Fruit fly (Drosophila melanogaster): ENCODE data around the gene CG6026.

Gene CG6026

dm6 chr3R:19014027-19014426, 19.3 kb upstream of the CG6026 start:
- no peak for TF ChIP-seq CG12104 (GFP tag; optimal IDR thresholded peaks at IDR 0.05)
- TF ChIP-seq Eip74EF (GFP tag; optimal IDR thresholded peaks at IDR 0.05) = no peak
- no peak for TF ChIP-seq slbo (GFP tag; IDR thresholded peaks at IDR 0.05)
- TF ChIP-seq otp (GFP tag; IDR thresholded peaks at IDR 0.05) = no peak
- peak; percentile 27 for TF ChIP-seq HLHmδ (GFP tag; optimal IDR thresholded peaks at IDR 0.05)
- no peak for TF ChIP-seq odd (GFP tag; optimal IDR thresholded peaks at IDR 0.05)
- no peak for TF ChIP-seq unpg (GFP tag; optimal IDR thresholded peaks at IDR 0.05)
- TF ChIP-seq ase (GFP tag; IDR thresholded peaks at IDR 0.05) = no peak
- no peak for TF ChIP-seq H2.0 (GFP tag; IDR thresholded peaks at IDR 0.05)
- no peak for TF ChIP-seq ham (GFP tag; IDR thresholded peaks at IDR 0.05)
- TF ChIP-seq HmgZ (tag; optimal IDR thresholded peaks at IDR 0.05) = no peak
- TF ChIP-seq CG10147 (GFP tag; optimal IDR thresholded peaks at IDR 0.05) = no peak
- no peak for TF ChIP-seq ara (GFP tag; IDR thresholded peaks at IDR 0.05)
- no peak for TF ChIP-seq cas (GFP tag; IDR thresholded peaks at IDR 0.05)
- TF ChIP-seq org-1 (GFP tag; optimal IDR thresholded peaks at IDR 0.05) = no peak
- peak; percentile 71 for TF ChIP-seq klu (GFP tag; IDR thresholded peaks at IDR 0.05)
- TF ChIP-seq CG3407 (GFP tag; optimal IDR thresholded peaks at IDR 0.05) = no peak
- TF ChIP-seq CTCF (GFP tag; optimal IDR thresholded peaks at IDR 0.05) = peak; percentile 37
- TF ChIP-seq CG32772 (GFP tag; IDR thresholded peaks at IDR 0.05) = no peak
- TF ChIP-seq slp2 (GFP tag; optimal IDR thresholded peaks at IDR 0.05) = no peak
- no peak for TF ChIP-seq Med (GFP tag)
- TF ChIP-seq nerfin-1 (tag; optimal IDR thresholded peaks at IDR 0.05) = no peak
- no peak for TF ChIP-seq CG9817 (tag; optimal IDR thresholded peaks at IDR 0.05)
- TF ChIP-seq CG15601 (tag; optimal IDR thresholded peaks at IDR 0.05) = no peak
- TF ChIP-seq CG12769 (tag; optimal IDR thresholded peaks at IDR 0.05) = no peak
- TF ChIP-seq HLH4C (GFP tag; IDR thresholded peaks at IDR 0.05; ENCODE audit: partially characterized antibody) = no peak
- TF ChIP-seq CG10321 (GFP tag; IDR thresholded peaks at IDR 0.05) = no peak
- no peak for TF ChIP-seq CG6683 (GFP tag; optimal IDR thresholded peaks at IDR 0.05)
- no peak for TF ChIP-seq E2f2 (GFP tag; IDR thresholded peaks at IDR 0.05)
- TF ChIP-seq hth (optimal IDR thresholded peaks at IDR 0.05) = no peak
- no peak for TF ChIP-seq CG12219 (GFP tag; optimal IDR thresholded peaks at IDR 0.05)
- no peak for TF ChIP-seq CG14441 (GFP tag; IDR thresholded peaks at IDR 0.05)
- TF ChIP-seq CG12236 (GFP tag; optimal IDR thresholded peaks at IDR 0.05) = no peak
- no peak for TF ChIP-seq MBD-R2 (GFP tag; IDR thresholded peaks at IDR 0.05)
- no peak for TF ChIP-seq abd-A (tag; optimal IDR thresholded peaks at IDR 0.05)
- no peak for TF ChIP-seq CG8765 (GFP tag; IDR thresholded peaks at IDR 0.05)
- no peak for TF ChIP-seq CG34224 (GFP tag; IDR thresholded peaks at IDR 0.05; ENCODE audit: partially characterized antibody)
- TF ChIP-seq ranshi (GFP tag; IDR thresholded peaks at IDR 0.05) = no peak
- no peak for TF ChIP-seq dm (GFP tag; optimal IDR thresholded peaks at IDR 0.05)
- TF ChIP-seq CG2199 (GFP tag; IDR thresholded peaks at IDR 0.05) = peak; percentile 81; the same call in 1 of the 3 replicates
- no peak for TF ChIP-seq usp (GFP tag; optimal IDR thresholded peaks at IDR 0.05)
- TF ChIP-seq sug (tag; optimal IDR thresholded peaks at IDR 0.05) = no peak
- 0 out of 3 replicates have a peak, but pooled peaks have one; percentile 22 for TF ChIP-seq ci (GFP tag; IDR thresholded peaks at IDR 0.05)
- TF ChIP-seq cad (GFP tag; optimal IDR thresholded peaks at IDR 0.05) = peak; percentile 71
- TF ChIP-seq CG30403 (GFP tag; optimal IDR thresholded peaks at IDR 0.05) = no peak
- TF ChIP-seq CG8290 (GFP tag; optimal IDR thresholded peaks at IDR 0.05) = no peak
- peak in 1 of 2 experiments; percentile 26 for TF ChIP-seq CG8290 (tag; optimal IDR thresholded peaks at IDR 0.05)
- TF ChIP-seq CG12659 (GFP tag; optimal IDR thresholded peaks at IDR 0.05) = no peak
- no peak for TF ChIP-seq gce (GFP tag; IDR thresholded peaks at IDR 0.05)
- no peak for TF ChIP-seq bsh (GFP tag; optimal IDR thresholded peaks at IDR 0.05)
- no peak for TF ChIP-seq Antp (GFP tag; optimal IDR thresholded peaks at IDR 0.05)
- TF ChIP-seq mirr (GFP tag; optimal IDR thresholded peaks at IDR 0.05) = no peak
- no peak for TF ChIP-seq CG6175 (GFP tag; IDR thresholded peaks at IDR 0.05)
- TF ChIP-seq trh (GFP tag; optimal IDR thresholded peaks at IDR 0.05) = no peak
